Worm (Caenorhabditis elegans) whole organism, L1 larva: ENCODE results near the gene pah-1.

Experiments used
- C34B4.2 ChIP-seq: sonication (generic microtip); optimal IDR thresholded peaks from 2 replicates; lab custom pipeline; 2017; ENCODE audit warnings: mild to moderate bottlenecking, missing genetic modification characterization, missing compliant biosample characterization
- Y116A8C.19 ChIP-seq: sonication (generic microtip); optimal IDR thresholded peaks from 2 replicates; lab custom pipeline; 2016; ENCODE audit warnings: missing compliant biosample characterization, missing genetic modification characterization, borderline replicate concordance
- blmp-1 ChIP-seq: fragments of 150-350 bp; optimal IDR thresholded peaks from 2 replicates; lab custom pipeline; 2014; ENCODE audit warnings: missing biosample characterization, missing genetic modification characterization
- ceh-90 ChIP-seq: sonication (generic microtip); optimal IDR thresholded peaks from 2 replicates; lab custom pipeline; 2016; ENCODE audit warnings: missing genetic modification characterization, missing compliant biosample characterization
- ces-1 ChIP-seq: fragments of 150-350 bp; optimal IDR thresholded peaks from 2 replicates; lab custom pipeline; 2014; ENCODE audit warnings: missing biosample characterization, missing genetic modification reagents, missing genetic modification characterization
- egl-13 ChIP-seq: sonication (generic microtip); optimal IDR thresholded peaks from 2 replicates; lab custom pipeline; 2016; ENCODE audit warnings: missing genotype, missing genetic modification reagents, missing genetic modification characterization, missing compliant biosample characterization
- elt-3 ChIP-seq, 6 experiments: fragments of 150-350 bp in 1 of 6; sonication (generic microtip); optimal IDR thresholded peaks; 2 replicates each; lab custom pipeline; 2017 to 2018; ENCODE audit warnings: missing biosample characterization in 6 of 6, missing genetic modification characterization in 6 of 6, inconsistent platforms in 1 of 6
- ets-5 ChIP-seq: fragments of 200-800 bp; sonication (Bioruptor generic); IDR thresholded peaks from 2 replicates; pipeline ENCODE4 v1.3.6; 2022; ENCODE audit warnings: missing genetic modification characterization, missing compliant biosample characterization
- fkh-4 ChIP-seq: sonication (generic microtip); optimal IDR thresholded peaks from 2 replicates; lab custom pipeline; 2016; ENCODE audit warnings: missing compliant biosample characterization, missing genetic modification characterization, borderline replicate concordance
- fkh-8 ChIP-seq: sonication (generic microtip); optimal IDR thresholded peaks from 2 replicates; lab custom pipeline; 2016; ENCODE audit warnings: mild to moderate bottlenecking, missing genetic modification characterization, missing compliant biosample characterization
- fos-1 ChIP-seq: fragments of 150-350 bp; optimal IDR thresholded peaks from 2 replicates; lab custom pipeline; 2014; ENCODE audit warnings: missing biosample characterization, missing genetic modification characterization
- hlh-17 ChIP-seq: fragments of 200-800 bp; sonication (Bioruptor generic); optimal IDR thresholded peaks from 2 replicates; lab custom pipeline; 2018; ENCODE audit warnings: missing genetic modification characterization, mild to moderate bottlenecking, missing compliant biosample characterization, moderate library complexity, borderline replicate concordance
- hlh-4 ChIP-seq: sonication (generic microtip); optimal IDR thresholded peaks from 2 replicates; lab custom pipeline; 2016; ENCODE audit warnings: mild to moderate bottlenecking, missing genetic modification characterization, missing compliant biosample characterization
- hpl-2 ChIP-seq: fragments of 150-350 bp; optimal IDR thresholded peaks from 2 replicates; lab custom pipeline; 2014; ENCODE audit warnings: missing biosample characterization, missing genetic modification reagents, missing genetic modification characterization
- irx-1 ChIP-seq: sonication (generic microtip); optimal IDR thresholded peaks from 2 replicates; lab custom pipeline; 2016; ENCODE audit warnings: missing genetic modification characterization, missing compliant biosample characterization
- isw-1 ChIP-seq: fragments of 200-800 bp; sonication (Bioruptor generic); IDR thresholded peaks from 2 replicates; pipeline ENCODE4 v1.3.6; 2022; ENCODE audit warnings: missing genetic modification characterization, missing compliant biosample characterization
- lin-14 ChIP-seq: fragments of 200-800 bp; sonication (Bioruptor generic); optimal IDR thresholded peaks from 2 replicates; lab custom pipeline; 2018; ENCODE audit warnings: mild to moderate bottlenecking, missing genetic modification characterization, moderate library complexity, missing compliant biosample characterization
- lin-39 ChIP-seq: fragments of 150-350 bp; optimal IDR thresholded peaks from 2 replicates; lab custom pipeline; 2014; ENCODE audit warnings: missing biosample characterization, missing genetic modification reagents, missing genetic modification characterization
- lir-3 ChIP-seq: sonication (generic microtip); optimal IDR thresholded peaks from 2 replicates; lab custom pipeline; 2016; ENCODE audit warnings: mild to moderate bottlenecking, missing genetic modification characterization, moderate library complexity, missing compliant biosample characterization; ENCODE audit not compliant: poor library complexity
- nhr-12 ChIP-seq: sonication (generic microtip); optimal IDR thresholded peaks from 2 replicates; lab custom pipeline; 2017; ENCODE audit warnings: missing biosample characterization, missing genetic modification characterization
- nhr-20 ChIP-seq: sonication (generic microtip); optimal IDR thresholded peaks from 2 replicates; lab custom pipeline; 2016; ENCODE audit warnings: mild to moderate bottlenecking, missing genetic modification characterization, missing compliant biosample characterization
- nhr-47 ChIP-seq: sonication (generic microtip); optimal IDR thresholded peaks from 2 replicates; lab custom pipeline; 2016; ENCODE audit warnings: mild to moderate bottlenecking, missing genetic modification characterization, moderate library complexity, missing compliant biosample characterization
- nhr-71 ChIP-seq: sonication (generic microtip); optimal IDR thresholded peaks from 2 replicates; lab custom pipeline; 2016; ENCODE audit warnings: mild to moderate bottlenecking, missing genetic modification characterization, moderate library complexity, missing compliant biosample characterization
- nhr-85 ChIP-seq: sonication (generic microtip); peaks from one replicate; lab custom pipeline; 2016; ENCODE audit warnings: missing genetic modification characterization, inconsistent platforms, missing compliant biosample characterization
- nhr-90 ChIP-seq: sonication (generic microtip); optimal IDR thresholded peaks from 2 replicates; lab custom pipeline; 2016; ENCODE audit warnings: mild to moderate bottlenecking, missing genetic modification characterization, missing compliant biosample characterization; ENCODE audit not compliant: poor library complexity
- rnt-1 ChIP-seq: sonication (generic microtip); optimal IDR thresholded peaks from 2 replicates; lab custom pipeline; 2016; ENCODE audit warnings: mild to moderate bottlenecking, missing genetic modification characterization, moderate library complexity, missing compliant biosample characterization
- skn-1 ChIP-seq: fragments of 150-350 bp; optimal IDR thresholded peaks from 2 replicates; lab custom pipeline; 2014; ENCODE audit warnings: missing biosample characterization, missing genetic modification characterization
- snpc-4 ChIP-seq: fragments of 150-350 bp; optimal IDR thresholded peaks from 2 replicates; lab custom pipeline; 2014; ENCODE audit warnings: missing biosample characterization, missing genetic modification characterization
- sptf-1 ChIP-seq: fragments of 150-350 bp; optimal IDR thresholded peaks from 2 replicates; lab custom pipeline; 2014; ENCODE audit warnings: missing biosample characterization, missing genetic modification characterization
- swsn-7 ChIP-seq: sonication (generic microtip); optimal IDR thresholded peaks from 2 replicates; lab custom pipeline; 2016; ENCODE audit warnings: missing genetic modification characterization, missing compliant biosample characterization
- unc-62 ChIP-seq: fragments of 150-350 bp; optimal IDR thresholded peaks from 2 replicates; lab custom pipeline; 2014; ENCODE audit warnings: missing biosample characterization, missing genetic modification reagents, missing genetic modification characterization
- unc-86 ChIP-seq: sonication (generic microtip); optimal IDR thresholded peaks from 2 replicates; lab custom pipeline; 2016; ENCODE audit warnings: missing genetic modification characterization, missing compliant biosample characterization
- unc-98 ChIP-seq: fragments of 200-800 bp; sonication (Bioruptor generic); IDR thresholded peaks from 2 replicates; pipeline ENCODE4 v1.3.6; 2022; ENCODE audit warnings: missing genetic modification characterization, missing compliant biosample characterization
- vab-15 ChIP-seq: sonication (generic microtip); optimal IDR thresholded peaks from 2 replicates; lab custom pipeline; 2017; ENCODE audit warnings: missing genotype, mild to moderate bottlenecking, missing genetic modification characterization, missing compliant biosample characterization
- zag-1 ChIP-seq: fragments of 150-350 bp; optimal IDR thresholded peaks from 2 replicates; lab custom pipeline; 2014; ENCODE audit warnings: missing biosample characterization, missing genetic modification characterization
- zip-4 ChIP-seq: fragments of 200-800 bp; sonication (Bioruptor generic); optimal IDR thresholded peaks from 2 replicates; lab custom pipeline; 2018; ENCODE audit warnings: mild to moderate bottlenecking, missing genetic modification characterization, moderate library complexity, missing compliant biosample characterization
- ztf-4 ChIP-seq: fragments of 150-350 bp; optimal IDR thresholded peaks from 2 replicates; lab custom pipeline; 2014; ENCODE audit warnings: missing biosample characterization, missing genetic modification characterization

The pah-1 gene

ce11 chrII:8730281-8730680 lies 36.5 kb downstream of the pah-1 start:
- no peak for TF ChIP-seq lir-3 (tag; lab: Kevin White, UChicago)
- peak; percentile 23 for TF ChIP-seq lin-14
- TF ChIP-seq zag-1 (tag; lab: Kevin White, UChicago): no peak
- TF ChIP-seq nhr-20 (tag; lab: Kevin White, UChicago): no peak
- no peak for TF ChIP-seq fkh-4 (tag; lab: Kevin White, UChicago)
- no peak for TF ChIP-seq sptf-1 (tag; lab: Kevin White, UChicago)
- TF ChIP-seq unc-62 (GFP tag; lab: Kevin White, UChicago): no peak
- no peak for TF ChIP-seq vab-15 (tag; lab: Kevin White, UChicago)
- TF ChIP-seq snpc-4 (tag; lab: Kevin White, UChicago): no peak
- no peak for TF ChIP-seq unc-86 (tag; lab: Kevin White, UChicago)
- TF ChIP-seq irx-1: no peak
- TF ChIP-seq ces-1 (GFP tag; lab: Kevin White, UChicago): no peak
- TF ChIP-seq ceh-90 (tag; lab: Kevin White, UChicago): no peak
- no peak for TF ChIP-seq hlh-17 (GFP tag; lab: Kevin White, UChicago)
- peak; percentile 32 for TF ChIP-seq rnt-1 (tag; lab: Kevin White, UChicago)
- TF ChIP-seq Y116A8C.19: no peak
- peak in 1 of 6 experiments; percentile 46 for TF ChIP-seq elt-3 (tag; optimal IDR thresholded peaks at IDR 0.05; lab: Kevin White, UChicago)
- TF ChIP-seq blmp-1 (tag; lab: Kevin White, UChicago): peak; percentile 93
- TF ChIP-seq unc-98 (GFP tag; lab: Robert Waterston, UW): no peak

ce11 chrII:8726700-8727099 lies 40.1 kb downstream of the pah-1 start, which contains the start of gene T01B7.9:
TSS of gene T01B7.9 (minus strand) at chrII:8726800.
- TF ChIP-seq nhr-71 (tag; lab: Kevin White, UChicago) (no peak), unc-62 (GFP tag; lab: Kevin White, UChicago) (no peak), C34B4.2 (tag; lab: Kevin White, UChicago) (no peak), zag-1 (tag; lab: Kevin White, UChicago) (no peak), nhr-47 (tag; lab: Kevin White, UChicago) (no peak)

ce11 chrII:8721955-8722524 lies 44.8 kb downstream of the pah-1 start, which contains the start of gene trcs-2:
TSS of gene trcs-2 (plus strand) at chrII:8722474.
- no peak for TF ChIP-seq fkh-4 (tag; lab: Kevin White, UChicago)
- TF ChIP-seq nhr-90 (tag; lab: Kevin White, UChicago): no peak
- TF ChIP-seq egl-13 (tag; lab: Kevin White, UChicago): no peak
- no peak for TF ChIP-seq skn-1 (tag; lab: Kevin White, UChicago)
- peak; percentile 90 for TF ChIP-seq hlh-4
- peak; percentile 5 for TF ChIP-seq nhr-71 (tag; lab: Kevin White, UChicago)
- no peak for TF ChIP-seq hlh-17 (GFP tag; lab: Kevin White, UChicago)
- TF ChIP-seq zag-1 (tag; lab: Kevin White, UChicago): no peak
- no peak for TF ChIP-seq elt-3 (tag; optimal IDR thresholded peaks at IDR 0.05; lab: Kevin White, UChicago)
- no peak for TF ChIP-seq zip-4 (GFP tag; lab: Kevin White, UChicago)
- peak; percentile 22 for TF ChIP-seq fkh-8 (tag; lab: Kevin White, UChicago)
- TF ChIP-seq fos-1 (tag; lab: Kevin White, UChicago): no peak
- TF ChIP-seq isw-1 (GFP tag; lab: Robert Waterston, UW): no peak
- TF ChIP-seq swsn-7 (tag; lab: Kevin White, UChicago): no peak
- TF ChIP-seq nhr-12 (tag; lab: Kevin White, UChicago): no peak
- TF ChIP-seq lin-39 (tag; lab: Kevin White, UChicago): no peak
- TF ChIP-seq, all 84 proteins: peak for 3

- TF ChIP-seq ets-5 (GFP tag; lab: Robert Waterston, UW) (no peak), blmp-1 (tag; lab: Kevin White, UChicago) (peak; percentile 82), zip-4 (GFP tag; lab: Kevin White, UChicago) (no peak), lin-14 (peak; percentile 53), ztf-4 (tag; lab: Kevin White, UChicago) (peak; percentile 20), hpl-2 (no peak), elt-3 (tag; optimal IDR thresholded peaks at IDR 0.05; lab: Kevin White, UChicago) (peak in 1 of 6 experiments; percentile 19), nhr-85 (tag; lab: Kevin White, UChicago) (no peak), isw-1 (GFP tag; lab: Robert Waterston, UW) (no peak)
Observed at ce11 chrII:8717579-8717978, 49.2 kb downstream of the pah-1 start.
